Worm (Caenorhabditis elegans) whole organism, L4/young adult: ENCODE measurements around the gene srh-277.

Source experiments
- W03F9.2 ChIP-seq: fragments of 150-350 bp; optimal IDR thresholded peaks from 2 replicates; lab custom pipeline; 2014; ENCODE audit warnings: missing biosample characterization, missing genetic modification characterization
- him-1 ChIP-seq: sonication (generic microtip); optimal IDR thresholded peaks from 2 replicates; lab custom pipeline; 2016; ENCODE audit warnings: missing genotype, missing genetic modification reagents, missing genetic modification characterization, missing compliant biosample characterization

ce11 chrV:16182918-16183317, at the start of gene srh-277:
- TF ChIP-seq him-1 (tag; lab: Kevin White, UChicago): no peak
- TF ChIP-seq W03F9.2 (tag; lab: Kevin White, UChicago): no peak
